Fruit fly (Drosophila melanogaster) whole organism, embryonic: ENCODE data around the gene Gclc.
A peak's percentile ranks its signal among the peaks of the same experiment; 100 is the strongest.

Experiments used
- Ada2b ChIP-seq: fragments of 200-800 bp; sonication (Bioruptor generic); IDR thresholded peaks from 2 replicates; pipeline ENCODE4 v1.3.6; 2022; ENCODE audit warnings: missing biosample characterization, missing genetic modification characterization
- Aef1 ChIP-seq: fragments of 200-800 bp; sonication (Bioruptor generic); IDR thresholded peaks from 3 replicates; pipeline ENCODE4 v1.3.6; 2022; ENCODE audit warnings: missing biosample characterization, missing genetic modification characterization
- B-H1 ChIP-seq: fragments of 200-800 bp; sonication (Bioruptor generic); IDR thresholded peaks from 3 replicates; pipeline ENCODE4 v1.3.6; 2022; ENCODE audit warnings: missing biosample characterization, missing genetic modification characterization
- Bgb ChIP-seq: fragments of 200-800 bp; sonication (Bioruptor generic); IDR thresholded peaks from 2 replicates; pipeline ENCODE4 v1.3.6; 2022; ENCODE audit warnings: missing biosample characterization, missing genetic modification characterization; ENCODE audit not compliant: partially characterized antibody
- CG10209 ChIP-seq: fragments of 200-800 bp; sonication (Bioruptor generic); optimal IDR thresholded peaks from 3 replicates; lab custom pipeline; 2017; ENCODE audit warnings: missing biosample characterization, mild to moderate bottlenecking, missing genetic modification characterization, missing genetic modification reagents
- CG11093 ChIP-seq: fragments of 200-800 bp; sonication (Bioruptor generic); IDR thresholded peaks from 3 replicates; pipeline ENCODE4 v1.3.6; 2022; ENCODE audit warnings: missing biosample characterization, missing genetic modification characterization
- CG15269 ChIP-seq: fragments of 200-800 bp; sonication (Bioruptor generic); optimal IDR thresholded peaks from 2 replicates; lab custom pipeline; 2018; ENCODE audit warnings: missing biosample characterization, mild to moderate bottlenecking, missing genetic modification characterization, moderate library complexity
- CG17186 ChIP-seq: fragments of 200-800 bp; sonication (Bioruptor generic); optimal IDR thresholded peaks from 3 replicates; lab custom pipeline; 2017; ENCODE audit warnings: missing biosample characterization, missing genetic modification reagents, missing genetic modification characterization
- CG18262 ChIP-seq: fragments of 200-800 bp; optimal IDR thresholded peaks from 3 replicates; lab custom pipeline; 2019; ENCODE audit warnings: missing biosample characterization, mild to moderate bottlenecking, missing genetic modification characterization, moderate library complexity
- CG18764 ChIP-seq: fragments of 200-800 bp; sonication (Bioruptor generic); optimal IDR thresholded peaks from 3 replicates; lab custom pipeline; 2016; ENCODE audit warnings: missing biosample characterization, missing genetic modification characterization
- CG2116 ChIP-seq: fragments of 200-800 bp; sonication (Bioruptor generic); optimal IDR thresholded peaks from 3 replicates; lab custom pipeline; 2018; ENCODE audit warnings: missing biosample characterization, mild to moderate bottlenecking, missing genetic modification characterization
- CG2120 ChIP-seq: fragments of 200-800 bp; sonication (Bioruptor generic); optimal IDR thresholded peaks from 3 replicates; lab custom pipeline; 2016; ENCODE audit warnings: missing biosample characterization, missing genetic modification characterization
- CG32767 ChIP-seq: fragments of 200-800 bp; sonication (Bioruptor generic); IDR thresholded peaks from 2 replicates; pipeline ENCODE4 v1.3.6; 2022; ENCODE audit warnings: missing biosample characterization, missing genetic modification characterization
- CG3407 ChIP-seq: fragments of 200-800 bp; sonication (Bioruptor generic); optimal IDR thresholded peaks from 2 replicates; lab custom pipeline; 2018; ENCODE audit warnings: missing biosample characterization, mild to moderate bottlenecking, missing genetic modification characterization
- CG3726 ChIP-seq: fragments of 200-800 bp; sonication (Bioruptor generic); IDR thresholded peaks from 3 replicates; pipeline ENCODE4, ENCODE4 v1.3.6; 2022; ENCODE audit warnings: missing biosample characterization, missing genetic modification characterization
- CG4360 ChIP-seq: fragments of 200-800 bp; sonication (Bioruptor generic); IDR thresholded peaks from 2 replicates; pipeline ENCODE4 v1.3.6; 2022; ENCODE audit warnings: missing biosample characterization, missing genetic modification characterization
- CG4730 ChIP-seq: fragments of 200-800 bp; sonication (Bioruptor generic); IDR thresholded peaks from 2 replicates; pipeline ENCODE4 v1.3.6; 2022; ENCODE audit warnings: missing biosample characterization, missing genetic modification characterization
- CG5245 ChIP-seq: fragments of 200-800 bp; sonication (Bioruptor generic); optimal IDR thresholded peaks from 3 replicates; lab custom pipeline; 2016; ENCODE audit warnings: missing biosample characterization, missing genetic modification characterization
- CG5953 ChIP-seq: fragments of 200-800 bp; sonication (Bioruptor generic); IDR thresholded peaks from 2 replicates; pipeline ENCODE4 v1.3.6; 2022; ENCODE audit warnings: missing biosample characterization, missing genetic modification characterization
- CG7987 ChIP-seq: fragments of 200-800 bp; sonication (Bioruptor generic); optimal IDR thresholded peaks from 2 replicates; lab custom pipeline; 2018; ENCODE audit warnings: missing biosample characterization, mild to moderate bottlenecking, missing genetic modification characterization, moderate library complexity
- CG9215 ChIP-seq: fragments of 200-800 bp; sonication (Bioruptor generic); IDR thresholded peaks from 2 replicates; pipeline ENCODE4 v1.3.6; 2022; ENCODE audit warnings: missing biosample characterization, missing genetic modification characterization
- CoRest ChIP-seq: fragments of 200-800 bp; sonication (Bioruptor generic); optimal IDR thresholded peaks from 3 replicates; lab custom pipeline; 2018; ENCODE audit warnings: missing biosample characterization, mild to moderate bottlenecking, missing genetic modification characterization, moderate library complexity
- D ChIP-seq, 2 experiments: fragments of 200-800 bp in 1 of 2; fragments of >200 bp in 1 of 2; sonication (Bioruptor generic) in 1 of 2; optimal IDR thresholded peaks; 2 replicates in 1 of 2; 3 replicates in 1 of 2; lab custom pipeline; 2017; ENCODE audit warnings: mild to moderate bottlenecking in 1 of 2, missing biosample characterization in 1 of 2, missing genetic modification characterization in 1 of 2, missing genetic modification reagents in 1 of 2
- Deaf1 ChIP-seq: fragments of 200-800 bp; optimal IDR thresholded peaks from 3 replicates; lab custom pipeline; 2019; ENCODE audit warnings: missing biosample characterization, mild to moderate bottlenecking, missing genetic modification characterization, moderate library complexity
- Ets65A ChIP-seq: fragments of 200-800 bp; sonication (Bioruptor generic); peaks from one replicate; lab custom pipeline; 2016; ENCODE audit warnings: missing biosample characterization, missing genetic modification characterization
- Fer2 ChIP-seq: fragments of 200-800 bp; sonication (Bioruptor generic); optimal IDR thresholded peaks from 2 replicates; lab custom pipeline; 2018; ENCODE audit warnings: missing biosample characterization, mild to moderate bottlenecking, missing genetic modification characterization, moderate library complexity
- Gsc ChIP-seq: fragments of 200-800 bp; sonication (Bioruptor generic); IDR thresholded peaks from 2 replicates; pipeline ENCODE4 v1.3.6; 2022; ENCODE audit warnings: missing biosample characterization, missing genetic modification characterization
- Lhr ChIP-seq: fragments of 200-800 bp; sonication (Bioruptor generic); optimal IDR thresholded peaks from 3 replicates; lab custom pipeline; 2017; ENCODE audit warnings: mild to moderate bottlenecking, missing biosample characterization, missing genetic modification reagents, missing genetic modification characterization
- Lim3 ChIP-seq: fragments of 200-800 bp; sonication (Bioruptor generic); IDR thresholded peaks from 2 replicates; pipeline ENCODE4 v1.3.6; 2022; ENCODE audit warnings: missing biosample characterization, missing genetic modification characterization
- NFAT ChIP-seq: fragments of 200-800 bp; sonication (Bioruptor generic); IDR thresholded peaks from 2 replicates; pipeline ENCODE4 v1.3.6; 2022; ENCODE audit warnings: missing biosample characterization, missing genetic modification characterization
- Oaz ChIP-seq: fragments of 200-800 bp; sonication (Bioruptor generic); IDR thresholded peaks from 2 replicates; pipeline ENCODE4 v1.3.6; 2022; ENCODE audit warnings: missing biosample characterization, missing genetic modification characterization
- Opbp ChIP-seq: fragments of 200-800 bp; sonication (Bioruptor generic); IDR thresholded peaks from 3 replicates; pipeline ENCODE4 v1.3.6; 2022; ENCODE audit warnings: missing biosample characterization, missing genetic modification characterization; ENCODE audit not compliant: partially characterized antibody
- PHDP ChIP-seq: fragments of 200-800 bp; sonication (Bioruptor generic); optimal IDR thresholded peaks from 3 replicates; lab custom pipeline; 2018; ENCODE audit warnings: missing biosample characterization, mild to moderate bottlenecking, missing genetic modification characterization, moderate library complexity
- Usf ChIP-seq: fragments of 200-800 bp; sonication (Bioruptor generic); optimal IDR thresholded peaks from 2 replicates; lab custom pipeline; 2017; ENCODE audit warnings: missing genotype, missing biosample characterization, missing genetic modification characterization
- amos ChIP-seq: fragments of 200-800 bp; sonication (Bioruptor generic); IDR thresholded peaks from 2 replicates; pipeline ENCODE4 v1.3.6; 2022; ENCODE audit warnings: missing biosample characterization, missing genetic modification characterization; ENCODE audit not compliant: partially characterized antibody
- br ChIP-seq: fragments of >200 bp; optimal IDR thresholded peaks from 2 replicates; lab custom pipeline; 2017
- cad ChIP-seq: fragments of >200 bp; optimal IDR thresholded peaks from 2 replicates; lab custom pipeline; 2017; ENCODE audit warnings: missing biosample characterization, missing genetic modification characterization
- chn ChIP-seq: fragments of 200-800 bp; sonication (Bioruptor generic); optimal IDR thresholded peaks from 2 replicates; lab custom pipeline; 2016; ENCODE audit warnings: missing biosample characterization, missing genetic modification characterization
- crp ChIP-seq, 2 experiments: fragments of 200-800 bp; sonication (Bioruptor generic); optimal IDR thresholded peaks; 2 replicates in 1 of 2; 3 replicates in 1 of 2; lab custom pipeline; 2017; ENCODE audit warnings: missing biosample characterization in 2 of 2, missing genetic modification characterization in 2 of 2, mild to moderate bottlenecking in 1 of 2, moderate library complexity in 1 of 2
- ems ChIP-seq: fragments of 200-800 bp; sonication (Bioruptor generic); optimal IDR thresholded peaks from 3 replicates; lab custom pipeline; 2016; ENCODE audit warnings: missing biosample characterization, missing genetic modification characterization
- grn ChIP-seq: fragments of 200-800 bp; sonication (Bioruptor generic); optimal IDR thresholded peaks from 3 replicates; lab custom pipeline; 2017; ENCODE audit warnings: missing biosample characterization, missing genetic modification characterization
- gt ChIP-seq: fragments of 200-800 bp; sonication (Bioruptor generic); IDR thresholded peaks from 2 replicates; pipeline ENCODE4 v1.3.6; 2022; ENCODE audit warnings: missing biosample characterization, missing genetic modification characterization
- ham ChIP-seq: fragments of 200-800 bp; sonication (Bioruptor generic); IDR thresholded peaks from 2 replicates; pipeline ENCODE4 v1.3.6; 2022; ENCODE audit warnings: missing biosample characterization, missing genetic modification characterization
- jumu ChIP-seq: fragments of 200-800 bp; sonication (Bioruptor generic); optimal IDR thresholded peaks from 3 replicates; lab custom pipeline; 2016; ENCODE audit warnings: missing biosample characterization, missing genetic modification characterization
- lmd ChIP-seq: fragments of 200-800 bp; sonication (Bioruptor generic); IDR thresholded peaks from 2 replicates; pipeline ENCODE4 v1.3.6; 2022; ENCODE audit warnings: missing biosample characterization, missing genetic modification characterization
- lola ChIP-seq, 3 experiments: fragments of >200 bp in 2 of 3; fragments of 200-800 bp in 1 of 3; sonication (Bioruptor generic) in 1 of 3; optimal IDR thresholded peaks; 2 replicates each; lab custom pipeline; 2017 to 2019; ENCODE audit warnings: missing biosample characterization in 3 of 3, missing genetic modification characterization in 3 of 3, mild to moderate bottlenecking in 1 of 3, moderate library complexity in 1 of 3
- mirr ChIP-seq: fragments of 200-800 bp; sonication (Bioruptor generic); optimal IDR thresholded peaks from 3 replicates; lab custom pipeline; 2018; ENCODE audit warnings: missing biosample characterization, mild to moderate bottlenecking, missing genetic modification characterization
- nerfin-1 ChIP-seq: fragments of 200-800 bp; sonication (Bioruptor generic); optimal IDR thresholded peaks from 3 replicates; lab custom pipeline; 2019; ENCODE audit warnings: missing biosample characterization, mild to moderate bottlenecking, missing genetic modification characterization, moderate library complexity
- sug ChIP-seq: fragments of 200-800 bp; optimal IDR thresholded peaks from 2 replicates; lab custom pipeline; 2019; ENCODE audit warnings: missing biosample characterization, mild to moderate bottlenecking, missing genetic modification characterization, moderate library complexity
- unc-4 ChIP-seq: fragments of 200-800 bp; sonication (Bioruptor generic); IDR thresholded peaks from 2 replicates; pipeline ENCODE4 v1.3.6; 2022; ENCODE audit warnings: missing biosample characterization, missing genetic modification characterization; ENCODE audit not compliant: partially characterized antibody
- vvl ChIP-seq: fragments of 200-800 bp; sonication (Bioruptor generic); IDR thresholded peaks from 2 replicates; pipeline ENCODE4 v1.3.6; 2022; ENCODE audit warnings: missing biosample characterization, missing genetic modification characterization

Gclc gene

DNA sequence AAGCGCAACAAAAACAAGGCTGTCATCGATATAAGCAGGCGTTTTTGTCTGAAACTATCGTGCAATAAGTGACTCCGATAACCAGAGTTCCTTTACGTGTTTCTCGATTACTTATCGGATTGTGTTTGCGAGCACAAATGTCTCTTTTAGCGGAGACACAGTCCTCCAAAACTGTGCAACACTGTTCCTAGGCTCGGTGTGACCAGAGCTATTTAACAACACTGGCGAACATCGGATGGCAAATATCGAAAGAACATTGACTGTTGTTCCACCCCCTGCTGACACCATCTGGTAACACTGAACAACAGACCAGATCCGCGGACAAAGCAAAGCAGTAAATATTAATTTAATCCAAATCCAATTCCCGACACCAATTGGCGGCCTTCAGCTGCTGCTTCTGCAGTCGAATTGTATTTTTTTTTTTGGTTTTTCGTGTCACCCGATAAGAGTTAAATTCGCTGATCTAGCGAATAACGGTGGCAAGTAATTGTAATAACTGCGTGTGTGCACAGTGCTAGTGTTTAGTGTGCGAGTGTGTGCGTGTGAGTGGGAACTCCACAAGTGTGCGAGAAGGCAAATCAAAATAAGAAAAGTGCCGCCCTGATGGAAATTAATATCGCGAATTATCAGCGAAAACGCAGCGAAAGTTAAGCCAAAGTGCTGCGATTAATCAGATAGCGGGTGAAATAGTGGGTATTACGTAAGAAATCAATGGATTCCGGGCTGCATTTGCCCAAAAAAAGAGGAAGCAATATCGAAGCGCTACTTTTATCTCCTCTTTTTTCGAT, 54.4 kb downstream of the Gclc start, which contains the start of gene mys (continued):
- TF ChIP-seq CG5245: peak; percentile 18
- TF ChIP-seq D (optimal IDR thresholded peaks at IDR 0.05; lab: Kevin White, UChicago): no peak
- TF ChIP-seq D (GFP tag; optimal IDR thresholded peaks at IDR 0.05; lab: Kevin White, UChicago): no peak
- TF ChIP-seq CG11093: no peak
- peak; percentile 97 for TF ChIP-seq unc-4
- TF ChIP-seq CG10209: peak; percentile 64
- TF ChIP-seq Opbp: peak; percentile 97
- no peak for TF ChIP-seq CG18262 (tag; lab: Kevin White, UChicago)
- peak; percentile 71 for TF ChIP-seq ems (GFP tag; lab: Kevin White, UChicago)
- TF ChIP-seq chn: peak; percentile 71
- peak; percentile 57 for TF ChIP-seq CG18764 (GFP tag; lab: Kevin White, UChicago)
- TF ChIP-seq CG5953 (GFP tag; lab: Robert Waterston, UW): no peak
- TF ChIP-seq Ada2b (GFP tag; lab: Robert Waterston, UW): 0 out of 2 replicates have a peak, but pooled peaks have one; percentile 16
- TF ChIP-seq CG3407 (GFP tag; lab: Kevin White, UChicago): peak; percentile 33
- TF ChIP-seq PHDP (tag; lab: Kevin White, UChicago): peak; percentile 48
- TF ChIP-seq CG2116: peak; percentile 97
- TF ChIP-seq jumu (GFP tag; lab: Kevin White, UChicago): peak; percentile 84
- peak; percentile 87 for TF ChIP-seq CG2120 (GFP tag; lab: Kevin White, UChicago)
- TF ChIP-seq grn (GFP tag; lab: Kevin White, UChicago): no peak
- TF ChIP-seq CoRest (tag; lab: Kevin White, UChicago): peak; percentile 61
- TF ChIP-seq Lhr: peak; percentile 95
- peak; percentile 63 for TF ChIP-seq Aef1 (GFP tag; lab: Robert Waterston, UW)
- peak; percentile 98 for TF ChIP-seq Ets65A (GFP tag; lab: Kevin White, UChicago)
- TF ChIP-seq CG4360 (GFP tag; lab: Robert Waterston, UW): peak; percentile 15; the same call in 1 of the 2 replicates
- TF ChIP-seq Gsc (GFP tag; lab: Robert Waterston, UW): no peak
- TF ChIP-seq, all 482 proteins: peak for 330

DNA sequence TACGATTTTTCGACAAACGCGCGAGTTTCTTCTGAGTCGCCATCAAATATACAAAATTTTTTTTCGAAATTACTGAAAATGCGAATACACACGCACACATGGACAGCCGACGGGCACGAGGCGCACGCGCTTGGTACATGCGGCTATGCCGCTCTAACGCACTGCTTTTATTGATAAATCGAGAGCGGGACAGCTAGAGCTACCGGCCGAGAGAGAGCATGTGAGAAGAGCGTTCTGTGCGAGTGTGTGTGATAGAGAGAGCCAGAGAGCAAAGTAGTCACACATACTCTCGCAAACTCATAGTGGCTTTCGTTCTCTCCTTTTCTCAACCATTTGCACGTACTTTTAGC, 55.1 kb downstream of the Gclc start:
- TF ChIP-seq CG32767 (GFP tag; lab: Robert Waterston, UW): peak; percentile 80
- TF ChIP-seq Oaz (GFP tag; lab: Robert Waterston, UW): no peak
- no peak for TF ChIP-seq amos (GFP tag; lab: Robert Waterston, UW)
- no peak for TF ChIP-seq gt (GFP tag; lab: Robert Waterston, UW)
- no peak for TF ChIP-seq Fer2 (tag; lab: Kevin White, UChicago)
- TF ChIP-seq B-H1 (GFP tag; lab: Robert Waterston, UW): no peak
- no peak for TF ChIP-seq Bgb
- no peak for TF ChIP-seq NFAT (GFP tag; lab: Robert Waterston, UW)
- no peak for TF ChIP-seq CG3726 (GFP tag; lab: Robert Waterston, UW)
- no peak for TF ChIP-seq sug
- peak; percentile 55 for TF ChIP-seq mirr (GFP tag; lab: Kevin White, UChicago)
- peak; percentile 41 for TF ChIP-seq Deaf1 (tag; lab: Kevin White, UChicago)
- peak; percentile 34 for TF ChIP-seq nerfin-1 (tag; lab: Kevin White, UChicago)
- no peak for TF ChIP-seq Lim3 (GFP tag; lab: Robert Waterston, UW)
- TF ChIP-seq lola (GFP tag; optimal IDR thresholded peaks at IDR 0.05; lab: Kevin White, UChicago): peak in 1 of 3 experiments; percentile 86
- no peak for TF ChIP-seq cad (GFP tag; lab: Kevin White, UChicago)
- no peak for TF ChIP-seq crp (GFP tag; optimal IDR thresholded peaks at IDR 0.05; lab: Kevin White, UChicago)
- TF ChIP-seq CG17186 (GFP tag; lab: Kevin White, UChicago): no peak
- TF ChIP-seq CG4730: no peak
- TF ChIP-seq lmd: no peak
- no peak for TF ChIP-seq CG15269 (tag; lab: Kevin White, UChicago)
- TF ChIP-seq br: no peak
- TF ChIP-seq ham (GFP tag; lab: Robert Waterston, UW): no peak
- TF ChIP-seq vvl (GFP tag; lab: Robert Waterston, UW): peak; percentile 7; the same call in 1 of the 2 replicates
- TF ChIP-seq CG7987: no peak
- no peak for TF ChIP-seq CG9215
- no peak for TF ChIP-seq Usf (GFP tag; lab: Kevin White, UChicago)
